Worm (Caenorhabditis elegans) whole organism, young adult: Measurements from ENCODE around the gene vps-26.

ENCODE experiments used
- C17E4.6 ChIP-seq: fragments of 200-800 bp; sonication (Bioruptor generic); IDR thresholded peaks from 2 replicates; pipeline ENCODE4 v1.3.6; 2022; ENCODE audit warnings: missing genetic modification reagents, missing genetic modification characterization, missing compliant biosample characterization
- F10E7.11 ChIP-seq: sonication (generic microtip); optimal IDR thresholded peaks from 2 replicates; lab custom pipeline; 2017; ENCODE audit warnings: mild to moderate bottlenecking, missing genetic modification characterization, moderate library complexity, missing compliant biosample characterization
- F23B12.7 ChIP-seq: sonication (generic microtip); optimal IDR thresholded peaks from 2 replicates; lab custom pipeline; 2017; ENCODE audit warnings: missing genetic modification characterization, mild to moderate bottlenecking, missing compliant biosample characterization, antibody characterized with exemption, moderate library complexity; ENCODE audit not compliant: insufficient read depth
- F33H1.4 ChIP-seq: fragments of 200-800 bp; sonication (Bioruptor generic); IDR thresholded peaks from 2 replicates; pipeline ENCODE4 v1.3.6; 2022; ENCODE audit warnings: missing genetic modification reagents, missing genetic modification characterization, missing compliant biosample characterization
- F49E8.2 ChIP-seq: sonication (generic microtip); optimal IDR thresholded peaks from 3 replicates; lab custom pipeline; 2017; ENCODE audit warnings: missing genetic modification characterization, mild to moderate bottlenecking, missing compliant biosample characterization, antibody characterized with exemption, moderate library complexity; ENCODE audit not compliant: insufficient read depth
- F57C9.4 ChIP-seq: sonication (generic microtip); optimal IDR thresholded peaks from 2 replicates; lab custom pipeline; 2017; ENCODE audit warnings: mild to moderate bottlenecking, missing genetic modification characterization, missing compliant biosample characterization
- K11D2.4 ChIP-seq: fragments of 200-800 bp; sonication (Bioruptor generic); IDR thresholded peaks from 2 replicates; pipeline ENCODE4 v1.3.6; 2022; ENCODE audit warnings: missing genetic modification reagents, missing genetic modification characterization, missing compliant biosample characterization
- T26A5.8 ChIP-seq: sonication (generic microtip); optimal IDR thresholded peaks from 2 replicates; lab custom pipeline; 2016; ENCODE audit warnings: missing genetic modification characterization, missing compliant biosample characterization
- Y53G8AR.9 ChIP-seq: fragments of 200-800 bp; sonication (Bioruptor generic); conservative IDR thresholded peaks from 2 replicates; pipeline ENCODE4 v1.3.6; 2022; ENCODE audit warnings: missing genetic modification reagents, missing genetic modification characterization, missing compliant biosample characterization
- Y67H2A.10 ChIP-seq: fragments of 200-800 bp; sonication (Bioruptor generic); conservative IDR thresholded peaks from 2 replicates; pipeline ENCODE4 v1.3.6; 2022; ENCODE audit warnings: missing genetic modification reagents, missing genetic modification characterization, missing compliant biosample characterization
- Y79H2A.3 ChIP-seq: fragments of 200-800 bp; sonication (Bioruptor generic); conservative IDR thresholded peaks from 2 replicates; pipeline ENCODE4 v1.3.6; 2022; ENCODE audit warnings: missing genetic modification reagents, missing genetic modification characterization, missing compliant biosample characterization
- Y95B8A.8 ChIP-seq: fragments of 200-800 bp; sonication (Bioruptor generic); IDR thresholded peaks from 2 replicates; pipeline ENCODE4 v1.3.6; 2022; ENCODE audit warnings: missing genetic modification reagents, missing genetic modification characterization, missing compliant biosample characterization
- athp-1 ChIP-seq: sonication (generic microtip); optimal IDR thresholded peaks from 2 replicates; lab custom pipeline; 2017; ENCODE audit warnings: mild to moderate bottlenecking, missing genetic modification characterization, missing compliant biosample characterization
- attf-5 ChIP-seq: fragments of 200-800 bp; sonication (Bioruptor generic); optimal IDR thresholded peaks from 2 replicates; lab custom pipeline; 2018; ENCODE audit warnings: mild to moderate bottlenecking, missing genetic modification characterization, missing compliant biosample characterization
- bed-1 ChIP-seq: fragments of 200-800 bp; sonication (Bioruptor generic); IDR thresholded peaks from 2 replicates; pipeline ENCODE4 v1.3.6; 2022; ENCODE audit warnings: missing genetic modification reagents, missing genetic modification characterization, missing compliant biosample characterization
- bed-2 ChIP-seq: fragments of 200-800 bp; sonication (Bioruptor generic); IDR thresholded peaks from 2 replicates; pipeline ENCODE4 v1.3.6; 2022; ENCODE audit warnings: missing genetic modification reagents, missing genetic modification characterization, missing compliant biosample characterization
- ccch-3 ChIP-seq: fragments of 200-800 bp; sonication (Bioruptor generic); optimal IDR thresholded peaks from 2 replicates; lab custom pipeline; 2018; ENCODE audit warnings: mild to moderate bottlenecking, missing genetic modification characterization, missing compliant biosample characterization
- ceh-91 ChIP-seq: fragments of 200-800 bp; sonication (Bioruptor generic); IDR thresholded peaks from 2 replicates; pipeline ENCODE4 v1.3.6; 2022; ENCODE audit warnings: missing genetic modification reagents, missing genetic modification characterization, missing compliant biosample characterization
- chd-7 ChIP-seq: sonication (generic microtip); optimal IDR thresholded peaks from 2 replicates; lab custom pipeline; 2016; ENCODE audit warnings: mild to moderate bottlenecking, missing genetic modification characterization, moderate library complexity, missing compliant biosample characterization
- dox-1 ChIP-seq: fragments of 200-800 bp; sonication (Bioruptor generic); IDR thresholded peaks from 2 replicates; pipeline ENCODE4 v1.3.6; 2022; ENCODE audit warnings: missing genetic modification reagents, missing genetic modification characterization, missing compliant biosample characterization
- efl-1 ChIP-seq: fragments of 150-350 bp; optimal IDR thresholded peaks from 2 replicates; lab custom pipeline; 2014; ENCODE audit warnings: missing biosample characterization, missing genetic modification reagents, missing genetic modification characterization
- egl-44 ChIP-seq: fragments of 200-800 bp; sonication (Bioruptor generic); IDR thresholded peaks from 2 replicates; pipeline ENCODE4 v1.3.6; 2022; ENCODE audit warnings: missing genetic modification reagents, missing genetic modification characterization, missing compliant biosample characterization
- ekl-4 ChIP-seq: fragments of 200-800 bp; sonication (Bioruptor generic); IDR thresholded peaks from 2 replicates; pipeline ENCODE4 v1.3.6; 2022; ENCODE audit warnings: missing genetic modification reagents, missing genetic modification characterization, missing compliant biosample characterization
- ets-4 ChIP-seq: fragments of 200-800 bp; sonication (Bioruptor generic); optimal IDR thresholded peaks from 2 replicates; lab custom pipeline; 2018; ENCODE audit warnings: mild to moderate bottlenecking, missing genetic modification characterization, missing compliant biosample characterization
- lin-26 ChIP-seq: fragments of 200-800 bp; sonication (Bioruptor generic); IDR thresholded peaks from 2 replicates; pipeline ENCODE4 v1.3.6; 2022; ENCODE audit warnings: missing genetic modification reagents, missing genetic modification characterization, missing compliant biosample characterization
- lsl-1 ChIP-seq: fragments of 200-800 bp; sonication (Bioruptor generic); optimal IDR thresholded peaks from 2 replicates; lab custom pipeline; 2018; ENCODE audit warnings: mild to moderate bottlenecking, missing genetic modification characterization, moderate library complexity, missing compliant biosample characterization
- madf-10 ChIP-seq: sonication (generic microtip); optimal IDR thresholded peaks from 2 replicates; lab custom pipeline; 2016; ENCODE audit warnings: mild to moderate bottlenecking, missing genetic modification characterization, missing compliant biosample characterization
- mcd-1 ChIP-seq: fragments of 200-800 bp; sonication (Bioruptor generic); IDR thresholded peaks from 2 replicates; pipeline ENCODE4 v1.3.6; 2022; ENCODE audit warnings: missing genetic modification reagents, missing genetic modification characterization, missing compliant biosample characterization
- mxl-1 ChIP-seq: sonication (generic microtip); optimal IDR thresholded peaks from 2 replicates; lab custom pipeline; 2016; ENCODE audit warnings: missing genetic modification characterization, missing compliant biosample characterization
- nfya-1 ChIP-seq: sonication (generic microtip); optimal IDR thresholded peaks from 2 replicates; lab custom pipeline; 2017; ENCODE audit warnings: antibody characterized with exemption, missing compliant biosample characterization, missing genetic modification characterization, borderline replicate concordance; ENCODE audit not compliant: insufficient read depth
- nhr-80 ChIP-seq: sonication (generic microtip); optimal IDR thresholded peaks from 2 replicates; lab custom pipeline; 2016; ENCODE audit warnings: missing genetic modification characterization, missing compliant biosample characterization
- pha-4 ChIP-seq: fragments of 150-350 bp; sonication (generic microtip); optimal IDR thresholded peaks from 2 replicates; lab custom pipeline; 2014; ENCODE audit warnings: missing biosample characterization, missing genetic modification reagents, missing genetic modification characterization
- rec-8 ChIP-seq, 2 experiments: sonication (generic microtip); optimal IDR thresholded peaks; 2 replicates each; lab custom pipeline; 2016; ENCODE audit warnings: mild to moderate bottlenecking in 2 of 2, missing genetic modification characterization in 2 of 2, missing genetic modification reagents in 2 of 2, missing genotype in 2 of 2, missing biosample characterization in 1 of 2, missing compliant biosample characterization in 1 of 2, moderate library complexity in 1 of 2
- repo-1 ChIP-seq: sonication (generic microtip); optimal IDR thresholded peaks from 2 replicates; lab custom pipeline; 2017; ENCODE audit warnings: mild to moderate bottlenecking, missing genetic modification characterization, missing compliant biosample characterization
- sea-2 ChIP-seq: fragments of 200-800 bp; sonication (Bioruptor generic); IDR thresholded peaks from 2 replicates; pipeline ENCODE4 v1.3.6; 2022; ENCODE audit warnings: missing genetic modification characterization, missing compliant biosample characterization
- snpc-1.1 ChIP-seq: sonication (generic microtip); optimal IDR thresholded peaks from 2 replicates; lab custom pipeline; 2017; ENCODE audit warnings: missing genetic modification characterization, mild to moderate bottlenecking, missing compliant biosample characterization, antibody characterized with exemption, moderate library complexity, missing genotype, missing genetic modification reagents; ENCODE audit not compliant: insufficient read depth
- snpc-3.4 ChIP-seq: sonication (generic microtip); optimal IDR thresholded peaks from 2 replicates; lab custom pipeline; 2017; ENCODE audit warnings: missing genetic modification characterization, mild to moderate bottlenecking, missing compliant biosample characterization, antibody characterized with exemption, moderate library complexity, missing genotype, missing genetic modification reagents
- snpc-4 ChIP-seq, 5 experiments: fragments of 150-350 bp in 1 of 5; sonication (generic microtip) in 4 of 5; optimal IDR thresholded peaks; 2 replicates each; lab custom pipeline; 2014 to 2018; ENCODE audit warnings: missing genetic modification characterization in 5 of 5, missing biosample characterization in 3 of 5, antibody characterized with exemption in 2 of 5, mild to moderate bottlenecking in 2 of 5, missing compliant biosample characterization in 2 of 5, missing genotype in 2 of 5, moderate library complexity in 2 of 5, missing genetic modification reagents in 1 of 5
- somi-1 ChIP-seq: fragments of 200-800 bp; sonication (Bioruptor generic); optimal IDR thresholded peaks from 2 replicates; lab custom pipeline; 2018; ENCODE audit warnings: mild to moderate bottlenecking, missing genetic modification characterization, missing compliant biosample characterization
- tbp1 ChIP-seq: fragments of 200-800 bp; sonication (Bioruptor generic); optimal IDR thresholded peaks from 2 replicates; lab custom pipeline; 2018; ENCODE audit warnings: mild to moderate bottlenecking, missing genetic modification characterization, missing compliant biosample characterization
- tbx-9 ChIP-seq: sonication (generic microtip); optimal IDR thresholded peaks from 2 replicates; lab custom pipeline; 2016; ENCODE audit warnings: borderline replicate concordance, missing genetic modification characterization, inconsistent platforms, missing compliant biosample characterization
- unc-130 ChIP-seq: sonication (generic microtip); optimal IDR thresholded peaks from 2 replicates; lab custom pipeline; 2016; ENCODE audit warnings: missing genetic modification reagents, missing genetic modification characterization, missing compliant biosample characterization
- xnd-1 ChIP-seq: sonication (generic microtip); optimal IDR thresholded peaks from 2 replicates; lab custom pipeline; 2016; ENCODE audit warnings: missing genotype, missing genetic modification reagents, missing genetic modification characterization, missing compliant biosample characterization
- zim-3 ChIP-seq: sonication (generic microtip); optimal IDR thresholded peaks from 2 replicates; lab custom pipeline; 2017; ENCODE audit warnings: mild to moderate bottlenecking, missing genetic modification characterization, moderate library complexity, missing compliant biosample characterization
- ztf-18 ChIP-seq: sonication (generic microtip); optimal IDR thresholded peaks from 2 replicates; lab custom pipeline; 2016; ENCODE audit warnings: missing genotype, mild to moderate bottlenecking, missing genetic modification characterization, missing compliant biosample characterization
- ztf-25 ChIP-seq: fragments of 200-800 bp; sonication (Bioruptor generic); IDR thresholded peaks from 2 replicates; pipeline ENCODE4 v1.3.6; 2022; ENCODE audit warnings: missing genetic modification reagents, missing genetic modification characterization, missing compliant biosample characterization

vps-26 gene

DNA sequence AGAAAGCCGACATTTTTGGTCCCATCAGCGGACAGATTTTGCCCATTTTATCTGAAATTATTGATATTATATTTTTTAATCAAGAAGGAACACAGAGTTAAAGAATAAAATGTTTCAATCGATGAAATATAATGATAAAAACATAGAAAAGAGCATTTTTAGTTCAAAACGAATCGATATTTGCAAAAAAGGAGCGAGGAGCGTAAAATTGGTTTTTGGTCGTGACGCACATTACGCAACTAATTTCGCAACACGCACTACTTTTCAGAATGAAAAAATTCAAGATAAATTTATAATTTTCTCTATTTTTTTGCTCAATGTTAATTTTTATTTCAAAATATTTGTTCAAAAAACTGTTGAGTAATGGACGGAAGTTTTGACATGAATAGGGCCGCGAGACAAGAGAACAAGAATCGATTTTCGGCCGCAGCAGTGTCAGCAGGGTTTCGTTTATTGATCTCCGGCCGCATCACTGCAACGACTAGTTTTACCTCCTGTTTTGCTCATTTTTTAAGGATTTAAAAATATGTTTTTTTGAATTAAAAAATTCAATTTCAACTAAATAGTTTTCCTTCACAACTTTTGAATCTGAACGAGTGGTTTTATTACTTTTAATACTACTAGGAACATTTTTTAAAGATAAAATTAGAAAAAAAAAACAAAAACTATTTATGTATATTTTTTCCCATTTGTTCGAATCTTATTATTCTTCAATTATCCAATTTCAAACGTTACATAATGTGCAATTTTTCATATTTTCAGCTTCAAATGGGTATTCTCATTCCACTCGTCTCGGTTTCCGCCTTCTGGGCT, 20.3 kb downstream of the vps-26 start, which contains the start of the genes F49C12.12 and vha-17 (continued):
- TF ChIP-seq repo-1 (tag; lab: Kevin White, UChicago) = no peak
- TF ChIP-seq Y95B8A.8 (GFP tag; lab: Robert Waterston, UW) = no peak
- no peak for TF ChIP-seq snpc-3.4 (tag; lab: Kevin White, UChicago)
- no peak for TF ChIP-seq efl-1 (GFP tag; lab: Kevin White, UChicago)
- no peak for TF ChIP-seq C17E4.6 (GFP tag; lab: Robert Waterston, UW)
- TF ChIP-seq rec-8 (tag; optimal IDR thresholded peaks at IDR 0.05; lab: Kevin White, UChicago) = no peak
- no peak for TF ChIP-seq bed-1
- no peak for TF ChIP-seq ets-4 (GFP tag; lab: Kevin White, UChicago)
- TF ChIP-seq T26A5.8 (tag; lab: Kevin White, UChicago) = no peak
- TF ChIP-seq snpc-1.1 (tag; lab: Kevin White, UChicago) = no peak
- no peak for TF ChIP-seq mxl-1 (tag; lab: Kevin White, UChicago)
- peak; percentile 13 for TF ChIP-seq ztf-18 (tag; lab: Kevin White, UChicago)
- no peak for TF ChIP-seq zim-3 (tag; lab: Kevin White, UChicago)
- TF ChIP-seq Y67H2A.10 = no peak
- no peak for TF ChIP-seq unc-130 (GFP tag; lab: Kevin White, UChicago)
- TF ChIP-seq F49E8.2 (tag; lab: Kevin White, UChicago) = no peak
- no peak for TF ChIP-seq somi-1 (GFP tag; lab: Kevin White, UChicago)
- TF ChIP-seq nhr-80 (tag; lab: Kevin White, UChicago) = peak; percentile 82
- peak; percentile 49; the same call in 1 of the 2 replicates for TF ChIP-seq dox-1 (GFP tag; lab: Robert Waterston, UW)
- TF ChIP-seq tbp1 = no peak
- TF ChIP-seq lin-26 (GFP tag; lab: Robert Waterston, UW) = no peak
- no peak for TF ChIP-seq xnd-1
- no peak for TF ChIP-seq snpc-4 (GFP tag; optimal IDR thresholded peaks at IDR 0.05; lab: Kevin White, UChicago)
- TF ChIP-seq snpc-4 (tag; optimal IDR thresholded peaks at IDR 0.05; lab: Kevin White, UChicago) = no peak
- TF ChIP-seq F10E7.11 = no peak
- TF ChIP-seq K11D2.4 (GFP tag; lab: Robert Waterston, UW) = no peak
- 0 out of 2 replicates have a peak, but pooled peaks have one; percentile 32 for TF ChIP-seq mcd-1 (GFP tag; lab: Robert Waterston, UW)
- no peak for TF ChIP-seq Y79H2A.3 (GFP tag; lab: Robert Waterston, UW)
- TF ChIP-seq ztf-25 (GFP tag; lab: Robert Waterston, UW) = no peak
- peak; percentile 0 for TF ChIP-seq lsl-1 (GFP tag; lab: Kevin White, UChicago)
- no peak for TF ChIP-seq egl-44 (GFP tag; lab: Robert Waterston, UW)
- no peak for TF ChIP-seq F23B12.7 (tag; lab: Kevin White, UChicago)
- TF ChIP-seq tbx-9 = no peak
- TF ChIP-seq Y53G8AR.9 (GFP tag; lab: Robert Waterston, UW) = no peak
- TF ChIP-seq sea-2 (GFP tag; lab: Robert Waterston, UW) = no peak
- no peak for TF ChIP-seq nfya-1
- TF ChIP-seq ekl-4 (GFP tag; lab: Robert Waterston, UW) = 0 out of 2 replicates have a peak, but pooled peaks have one; percentile 28
- no peak for TF ChIP-seq chd-7
- no peak for TF ChIP-seq bed-2 (GFP tag; lab: Robert Waterston, UW)
- peak; percentile 82 for TF ChIP-seq attf-5
- no peak for TF ChIP-seq F57C9.4 (tag; lab: Kevin White, UChicago)
- TF ChIP-seq madf-10 (tag; lab: Kevin White, UChicago) = peak; percentile 8
- no peak for TF ChIP-seq ccch-3 (GFP tag; lab: Kevin White, UChicago)
- TF ChIP-seq F33H1.4 (GFP tag; lab: Robert Waterston, UW) = no peak
- TF ChIP-seq ceh-91 (GFP tag; lab: Robert Waterston, UW) = no peak
- TF ChIP-seq pha-4 (tag; lab: Kevin White, UChicago) = no peak
- no peak for TF ChIP-seq athp-1 (tag; lab: Kevin White, UChicago)
